Fruit fly (Drosophila melanogaster) whole organism, embryonic: ENCODE results near the gene His3.3A.

Source experiments
- B-H1 ChIP-seq: fragments of 200-800 bp; sonication (Bioruptor generic); IDR thresholded peaks from 3 replicates; pipeline ENCODE4 v1.3.6; 2022; ENCODE audit warnings: missing biosample characterization, missing genetic modification characterization
- Bdp1 ChIP-seq: fragments of 200-800 bp; sonication (Bioruptor generic); optimal IDR thresholded peaks from 3 replicates; lab custom pipeline; 2016; ENCODE audit warnings: missing biosample characterization, missing genetic modification characterization
- Bteb2 ChIP-seq: fragments of 200-800 bp; sonication (Bioruptor generic); optimal IDR thresholded peaks from 2 replicates; lab custom pipeline; 2016; ENCODE audit warnings: missing biosample characterization, missing genetic modification characterization
- CG10431 ChIP-seq: fragments of 200-800 bp; sonication (Bioruptor generic); optimal IDR thresholded peaks from 3 replicates; lab custom pipeline; 2018; ENCODE audit warnings: missing biosample characterization, mild to moderate bottlenecking, missing genetic modification characterization
- CG11695 ChIP-seq: fragments of 200-800 bp; sonication (Bioruptor generic); IDR thresholded peaks from 3 replicates; pipeline ENCODE4 v1.3.6; 2022; ENCODE audit warnings: missing biosample characterization, missing genetic modification characterization
- CG12104 ChIP-seq: fragments of 200-800 bp; sonication (Bioruptor generic); optimal IDR thresholded peaks from 3 replicates; lab custom pipeline; 2016; ENCODE audit warnings: missing biosample characterization, missing genetic modification characterization
- CG12219 ChIP-seq: fragments of 200-800 bp; sonication (Bioruptor generic); optimal IDR thresholded peaks from 3 replicates; lab custom pipeline; 2018; ENCODE audit warnings: missing biosample characterization, mild to moderate bottlenecking, missing genetic modification characterization
- CG12299 ChIP-seq: fragments of 200-800 bp; sonication (Bioruptor generic); optimal IDR thresholded peaks from 2 replicates; lab custom pipeline; 2018; ENCODE audit warnings: missing biosample characterization, mild to moderate bottlenecking, missing genetic modification characterization
- CG13296 ChIP-seq: fragments of 200-800 bp; sonication (Bioruptor generic); optimal IDR thresholded peaks from 3 replicates; lab custom pipeline; 2018; ENCODE audit warnings: missing biosample characterization, mild to moderate bottlenecking, missing genetic modification characterization
- CG14860 ChIP-seq: fragments of 200-800 bp; sonication (Bioruptor generic); IDR thresholded peaks from 3 replicates; pipeline ENCODE4 v1.3.6; 2022; ENCODE audit warnings: missing biosample characterization, missing genetic modification characterization; ENCODE audit not compliant: partially characterized antibody
- CG18599 ChIP-seq: fragments of 200-800 bp; sonication (Bioruptor generic); optimal IDR thresholded peaks from 3 replicates; lab custom pipeline; 2017; ENCODE audit warnings: missing biosample characterization, missing genetic modification characterization, mild to moderate bottlenecking, moderate library complexity, missing genetic modification reagents
- CG18764 ChIP-seq: fragments of 200-800 bp; sonication (Bioruptor generic); optimal IDR thresholded peaks from 3 replicates; lab custom pipeline; 2016; ENCODE audit warnings: missing biosample characterization, missing genetic modification characterization
- CG2116 ChIP-seq: fragments of 200-800 bp; sonication (Bioruptor generic); optimal IDR thresholded peaks from 3 replicates; lab custom pipeline; 2018; ENCODE audit warnings: missing biosample characterization, mild to moderate bottlenecking, missing genetic modification characterization
- CG2199 ChIP-seq: fragments of 200-800 bp; sonication (Bioruptor generic); IDR thresholded peaks from 3 replicates; pipeline ENCODE4 v1.3.6; 2022; ENCODE audit warnings: missing biosample characterization, missing genetic modification characterization
- CG30403 ChIP-seq: fragments of 200-800 bp; sonication (Bioruptor generic); optimal IDR thresholded peaks from 3 replicates; lab custom pipeline; 2016; ENCODE audit warnings: missing biosample characterization, missing genetic modification characterization
- CG5180 ChIP-seq: fragments of 200-800 bp; sonication (Bioruptor generic); optimal IDR thresholded peaks from 3 replicates; lab custom pipeline; 2017; ENCODE audit warnings: missing biosample characterization, missing genetic modification characterization, mild to moderate bottlenecking, moderate library complexity, missing genetic modification reagents
- CG7745 ChIP-seq: fragments of 200-800 bp; sonication (Bioruptor generic); optimal IDR thresholded peaks from 2 replicates; lab custom pipeline; 2018; ENCODE audit warnings: missing biosample characterization, mild to moderate bottlenecking, missing genetic modification characterization, moderate library complexity
- CG9797 ChIP-seq: fragments of 200-800 bp; sonication (Bioruptor generic); optimal IDR thresholded peaks from 3 replicates; lab custom pipeline; 2018; ENCODE audit warnings: missing biosample characterization, mild to moderate bottlenecking, missing genetic modification characterization
- CG9876 ChIP-seq: fragments of 200-800 bp; sonication (Bioruptor generic); optimal IDR thresholded peaks from 2 replicates; lab custom pipeline; 2016; ENCODE audit warnings: missing biosample characterization, missing genetic modification characterization
- HLHmδ ChIP-seq: fragments of 200-800 bp; sonication (Bioruptor generic); optimal IDR thresholded peaks from 2 replicates; lab custom pipeline; 2018; ENCODE audit warnings: missing biosample characterization, mild to moderate bottlenecking, missing genetic modification characterization, moderate library complexity
- Hmx ChIP-seq: fragments of 200-800 bp; sonication (Bioruptor generic); optimal IDR thresholded peaks from 2 replicates; lab custom pipeline; 2016; ENCODE audit warnings: missing biosample characterization, missing genetic modification characterization
- Lim3 ChIP-seq: fragments of 200-800 bp; sonication (Bioruptor generic); IDR thresholded peaks from 2 replicates; pipeline ENCODE4 v1.3.6; 2022; ENCODE audit warnings: missing biosample characterization, missing genetic modification characterization
- MTF-1 ChIP-seq: fragments of 200-800 bp; sonication (Bioruptor generic); optimal IDR thresholded peaks from 2 replicates; lab custom pipeline; 2018; ENCODE audit warnings: missing biosample characterization, mild to moderate bottlenecking, missing genetic modification characterization, borderline replicate concordance
- Mad ChIP-seq: fragments of 200-800 bp; sonication (Bioruptor generic); optimal IDR thresholded peaks from 2 replicates; lab custom pipeline; 2016; ENCODE audit warnings: missing biosample characterization, missing genetic modification characterization
- Med ChIP-seq: fragments of 200-800 bp; sonication (Bioruptor generic); peaks from one replicate; lab custom pipeline; 2016; ENCODE audit warnings: missing biosample characterization, missing genetic modification characterization, mild to moderate bottlenecking, inconsistent platforms, moderate library complexity
- Mes4 ChIP-seq: fragments of 200-800 bp; sonication (Bioruptor generic); optimal IDR thresholded peaks from 2 replicates; lab custom pipeline; 2016; ENCODE audit warnings: missing biosample characterization, missing genetic modification characterization
- Myb ChIP-seq: fragments of 200-800 bp; sonication (Bioruptor generic); optimal IDR thresholded peaks from 2 replicates; lab custom pipeline; 2016; ENCODE audit warnings: missing biosample characterization, missing genetic modification characterization
- NC2β ChIP-seq: fragments of 200-800 bp; sonication (Bioruptor generic); optimal IDR thresholded peaks from 2 replicates; lab custom pipeline; 2016; ENCODE audit warnings: missing biosample characterization, missing genetic modification characterization
- PHDP ChIP-seq: fragments of 200-800 bp; sonication (Bioruptor generic); optimal IDR thresholded peaks from 3 replicates; lab custom pipeline; 2018; ENCODE audit warnings: missing biosample characterization, mild to moderate bottlenecking, missing genetic modification characterization, moderate library complexity
- Sin3A ChIP-seq: fragments of >200 bp; optimal IDR thresholded peaks from 2 replicates; lab custom pipeline; 2018
- Xbp1 ChIP-seq: fragments of 200-800 bp; sonication (Bioruptor generic); optimal IDR thresholded peaks from 3 replicates; lab custom pipeline; 2016; ENCODE audit warnings: missing biosample characterization, mild to moderate bottlenecking, missing genetic modification characterization
- abd-A ChIP-seq: fragments of 200-800 bp; sonication (Bioruptor generic); optimal IDR thresholded peaks from 3 replicates; lab custom pipeline; 2019; ENCODE audit warnings: missing biosample characterization, mild to moderate bottlenecking, missing genetic modification characterization, moderate library complexity
- amos ChIP-seq: fragments of 200-800 bp; sonication (Bioruptor generic); IDR thresholded peaks from 2 replicates; pipeline ENCODE4 v1.3.6; 2022; ENCODE audit warnings: missing biosample characterization, missing genetic modification characterization; ENCODE audit not compliant: partially characterized antibody
- ase ChIP-seq: fragments of 200-800 bp; sonication (Bioruptor generic); IDR thresholded peaks from 3 replicates; pipeline ENCODE4 v1.3.6; 2022; ENCODE audit warnings: missing biosample characterization, missing genetic modification characterization
- az2 ChIP-seq: fragments of 200-800 bp; sonication (Bioruptor generic); optimal IDR thresholded peaks from 3 replicates; lab custom pipeline; 2016; ENCODE audit warnings: missing biosample characterization, missing genetic modification characterization
- fd96Cb ChIP-seq: fragments of 200-800 bp; sonication (Bioruptor generic); optimal IDR thresholded peaks from 2 replicates; lab custom pipeline; 2018; ENCODE audit warnings: missing biosample characterization, mild to moderate bottlenecking, missing genetic modification characterization, moderate library complexity
- fru ChIP-seq: fragments of >200 bp; optimal IDR thresholded peaks from 2 replicates; lab custom pipeline; 2017
- gfzf ChIP-seq: fragments of 200-800 bp; sonication (Bioruptor generic); optimal IDR thresholded peaks from 2 replicates; lab custom pipeline; 2016; ENCODE audit warnings: missing biosample characterization, mild to moderate bottlenecking, missing genetic modification characterization, moderate library complexity
- gro ChIP-seq: fragments of 200-800 bp; sonication (Bioruptor generic); optimal IDR thresholded peaks from 2 replicates; lab custom pipeline; 2016; ENCODE audit warnings: missing biosample characterization, missing genetic modification characterization
- inv ChIP-seq: fragments of 200-800 bp; sonication (Bioruptor generic); IDR thresholded peaks from 2 replicates; pipeline ENCODE4 v1.3.6; 2022; ENCODE audit warnings: missing biosample characterization, missing genetic modification characterization; ENCODE audit not compliant: partially characterized antibody
- lola ChIP-seq, 3 experiments: fragments of >200 bp in 2 of 3; fragments of 200-800 bp in 1 of 3; sonication (Bioruptor generic) in 1 of 3; optimal IDR thresholded peaks; 2 replicates each; lab custom pipeline; 2017 to 2019; ENCODE audit warnings: missing biosample characterization in 3 of 3, missing genetic modification characterization in 3 of 3, mild to moderate bottlenecking in 1 of 3, moderate library complexity in 1 of 3
- lov ChIP-seq, 2 experiments: fragments of 200-800 bp in 1 of 2; fragments of >200 bp in 1 of 2; sonication (Bioruptor generic) in 1 of 2; IDR thresholded peaks in 1 of 2; optimal IDR thresholded peaks in 1 of 2; 2 replicates in 1 of 2; 3 replicates in 1 of 2; pipeline versions ENCODE4 v1.3.6 to Lab custom; 2017 to 2022; ENCODE audit warnings: missing biosample characterization in 1 of 2, missing genetic modification characterization in 1 of 2
- maf-S ChIP-seq: fragments of 200-800 bp; sonication (Bioruptor generic); optimal IDR thresholded peaks from 2 replicates; lab custom pipeline; 2016; ENCODE audit warnings: missing biosample characterization, missing genetic modification characterization
- onecut ChIP-seq: fragments of 200-800 bp; sonication (Bioruptor generic); IDR thresholded peaks from 2 replicates; pipeline ENCODE4 v1.3.6; 2022; ENCODE audit warnings: missing biosample characterization, missing genetic modification characterization
- peb ChIP-seq: fragments of 200-800 bp; sonication (Bioruptor generic); IDR thresholded peaks from 2 replicates; pipeline ENCODE4 v1.3.6; 2022; ENCODE audit warnings: missing biosample characterization, missing genetic modification characterization
- pho ChIP-seq: fragments of 200-800 bp; sonication (Bioruptor generic); optimal IDR thresholded peaks from 2 replicates; lab custom pipeline; 2016; ENCODE audit warnings: missing biosample characterization, missing genetic modification characterization
- schlank ChIP-seq: fragments of 200-800 bp; sonication (Bioruptor generic); optimal IDR thresholded peaks from 2 replicates; lab custom pipeline; 2018; ENCODE audit warnings: missing biosample characterization, mild to moderate bottlenecking, missing genetic modification characterization
- sens-2 ChIP-seq: fragments of 200-800 bp; sonication (Bioruptor generic); IDR thresholded peaks from 2 replicates; pipeline ENCODE4 v1.3.6; 2022; ENCODE audit warnings: missing biosample characterization, missing genetic modification characterization
- sima ChIP-seq: fragments of 200-800 bp; sonication (Bioruptor generic); optimal IDR thresholded peaks from 2 replicates; lab custom pipeline; 2016; ENCODE audit warnings: missing biosample characterization, missing genetic modification characterization
- sisA ChIP-seq: fragments of 200-800 bp; sonication (Bioruptor generic); IDR thresholded peaks from 2 replicates; pipeline ENCODE4 v1.3.6; 2022; ENCODE audit warnings: missing biosample characterization, missing genetic modification characterization
- stc ChIP-seq: fragments of 200-800 bp; sonication (Bioruptor generic); IDR thresholded peaks from 2 replicates; pipeline ENCODE4 v1.3.6; 2022; ENCODE audit warnings: missing biosample characterization, missing genetic modification characterization

The His3.3A gene

DNA sequence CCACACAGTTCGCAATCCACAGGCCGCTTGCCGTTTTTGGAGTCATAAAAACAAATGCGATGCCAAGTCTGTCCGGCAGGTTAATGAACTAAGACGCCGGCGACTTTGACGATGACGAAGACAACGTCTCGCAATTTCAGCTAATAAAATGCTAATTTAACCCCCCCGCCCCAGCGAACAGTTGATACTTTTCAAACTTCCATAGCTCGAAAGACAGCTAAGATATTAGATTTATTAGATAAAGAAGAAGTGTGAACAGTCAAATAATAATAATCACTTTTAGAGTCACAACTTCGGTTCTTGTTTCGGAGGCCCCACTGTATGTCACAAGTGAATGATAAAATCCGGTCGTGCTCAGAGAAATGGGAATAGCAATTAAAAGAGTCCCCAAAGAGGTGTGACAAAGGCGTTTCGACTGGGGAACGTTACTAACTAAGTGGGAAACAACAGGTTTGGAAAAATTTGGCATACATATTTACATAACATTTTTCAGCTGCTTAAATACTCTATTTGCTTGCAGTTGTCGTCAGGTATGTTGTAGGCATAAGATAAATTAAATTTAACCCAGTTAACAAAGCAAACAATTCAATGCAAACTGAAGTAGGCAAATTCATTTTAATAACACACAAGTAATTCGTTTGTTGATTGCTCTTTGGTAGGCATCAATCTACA, 29.9 kb downstream of the His3.3A start (continued):
- TF ChIP-seq HLHmδ (no peak), CG30403 (no peak), NC2β (GFP tag; lab: Kevin White, UChicago) (no peak), Xbp1 (GFP tag; lab: Kevin White, UChicago) (no peak), CG2116 (no peak), inv (no peak), Bdp1 (GFP tag; lab: Kevin White, UChicago) (peak; percentile 5), onecut (GFP tag; lab: Robert Waterston, UW) (no peak), CG12104 (GFP tag; lab: Kevin White, UChicago) (no peak), PHDP (tag; lab: Kevin White, UChicago) (peak; percentile 19), Lim3 (GFP tag; lab: Robert Waterston, UW) (no peak), stc (GFP tag; lab: Robert Waterston, UW) (no peak), az2 (GFP tag; lab: Kevin White, UChicago) (no peak), CG12219 (no peak), fru (lab: Kevin White, UChicago) (no peak), lola (GFP tag; optimal IDR thresholded peaks at IDR 0.05; lab: Kevin White, UChicago) (no peak), CG7745 (no peak), CG18764 (GFP tag; lab: Kevin White, UChicago) (no peak), Mad (GFP tag; lab: Kevin White, UChicago) (no peak), B-H1 (GFP tag; lab: Robert Waterston, UW) (no peak), MTF-1 (GFP tag; lab: Kevin White, UChicago) (no peak), gfzf (GFP tag; lab: Kevin White, UChicago) (no peak), CG9797 (GFP tag; lab: Kevin White, UChicago) (no peak), pho (GFP tag; lab: Kevin White, UChicago) (no peak), abd-A (tag; lab: Kevin White, UChicago) (no peak), Hmx (no peak), CG9876 (GFP tag; lab: Kevin White, UChicago) (no peak), sens-2 (GFP tag; lab: Robert Waterston, UW) (no peak), CG2199 (no peak), Bteb2 (GFP tag; lab: Kevin White, UChicago) (no peak), CG10431 (GFP tag; lab: Kevin White, UChicago) (no peak), lov (optimal IDR thresholded peaks at IDR 0.05; lab: Kevin White, UChicago) (no peak), lov (GFP tag; IDR thresholded peaks at IDR 0.05; lab: Robert Waterston, UW) (no peak), CG11695 (GFP tag; lab: Robert Waterston, UW) (no peak), CG18599 (GFP tag; lab: Kevin White, UChicago) (no peak), Med (GFP tag; lab: Kevin White, UChicago) (peak; percentile 55), CG14860 (0 out of 3 replicates have a peak, but pooled peaks have one; percentile 27), sima (GFP tag; lab: Kevin White, UChicago) (no peak), amos (GFP tag; lab: Robert Waterston, UW) (no peak), CG13296 (no peak), Sin3A (lab: Kevin White, UChicago) (no peak), gro (GFP tag; lab: Kevin White, UChicago) (no peak), Mes4 (GFP tag; lab: Kevin White, UChicago) (no peak), CG5180 (GFP tag; lab: Kevin White, UChicago) (no peak), fd96Cb (no peak), sisA (GFP tag; lab: Robert Waterston, UW) (no peak), schlank (tag; lab: Kevin White, UChicago) (no peak), CG12299 (tag; lab: Kevin White, UChicago) (no peak), ase (GFP tag; lab: Robert Waterston, UW) (no peak), Myb (GFP tag; lab: Kevin White, UChicago) (no peak), maf-S (GFP tag; lab: Kevin White, UChicago) (no peak), peb (GFP tag; lab: Robert Waterston, UW) (no peak)
